Worm (Caenorhabditis elegans) whole organism, L4 larva: ENCODE measurements around the gene taf-2.

Source experiments
- ZK546.5 ChIP-seq, 2 experiments: sonication (generic microtip); optimal IDR thresholded peaks; 2 replicates each; lab custom pipeline; 2017; ENCODE audit warnings: missing biosample characterization in 2 of 2, missing genetic modification characterization in 2 of 2
- daf-16 ChIP-seq, 3 experiments: sonication (generic microtip); optimal IDR thresholded peaks; 2 replicates each; lab custom pipeline; 2016 to 2017; ENCODE audit warnings: missing genetic modification characterization in 3 of 3, missing genetic modification reagents in 3 of 3, mild to moderate bottlenecking in 2 of 3, missing compliant biosample characterization in 2 of 3, missing biosample characterization in 1 of 3, moderate library complexity in 1 of 3
- fos-1 ChIP-seq: fragments of 150-350 bp; optimal IDR thresholded peaks from 2 replicates; lab custom pipeline; 2014; ENCODE audit warnings: missing biosample characterization, missing genetic modification characterization
- jun-1 ChIP-seq: fragments of 150-350 bp; optimal IDR thresholded peaks from 2 replicates; lab custom pipeline; 2014; ENCODE audit warnings: missing biosample characterization, missing genetic modification reagents, missing genetic modification characterization
- nhr-28 ChIP-seq: fragments of 150-350 bp; optimal IDR thresholded peaks from 2 replicates; lab custom pipeline; 2014; ENCODE audit warnings: missing biosample characterization, missing genetic modification characterization
- pha-4 ChIP-seq, 2 experiments: fragments of 150-350 bp in 1 of 2; fragments of 200-800 bp in 1 of 2; sonication (Bioruptor generic) in 1 of 2; IDR thresholded peaks in 1 of 2; optimal IDR thresholded peaks in 1 of 2; 2 replicates each; pipeline versions ENCODE4 v1.3.6 to Lab custom; 2014 to 2022; ENCODE audit warnings: missing genetic modification characterization in 2 of 2, missing genetic modification reagents in 2 of 2, missing biosample characterization in 1 of 2, missing compliant biosample characterization in 1 of 2
- snpc-4 ChIP-seq: fragments of 150-350 bp; optimal IDR thresholded peaks from 2 replicates; lab custom pipeline; 2014; ENCODE audit warnings: missing biosample characterization, missing genetic modification characterization

ce11 chrIV:3638250-3638926 lies 45.0 kb upstream of the taf-2 start:
- TF ChIP-seq jun-1, result no peak
- no peak for TF ChIP-seq fos-1 (tag; lab: Kevin White, UChicago)
- no peak for TF ChIP-seq daf-16 (GFP tag; optimal IDR thresholded peaks at IDR 0.05; lab: Kevin White, UChicago)
- TF ChIP-seq daf-16 (tag; optimal IDR thresholded peaks at IDR 0.05; lab: Kevin White, UChicago), result no peak
- no peak for TF ChIP-seq pha-4 (GFP tag; IDR thresholded peaks at IDR 0.05; lab: Robert Waterston, UW)
- TF ChIP-seq pha-4 (tag; optimal IDR thresholded peaks at IDR 0.05; lab: Kevin White, UChicago), result no peak
- peak; percentile 27 for TF ChIP-seq nhr-28 (tag; lab: Kevin White, UChicago)
- TF ChIP-seq snpc-4, result no peak
- TF ChIP-seq ZK546.5 (tag; optimal IDR thresholded peaks at IDR 0.05; lab: Kevin White, UChicago), result no peak
